Worm (Caenorhabditis elegans) whole organism, early embryonic: Measurements from ENCODE around the gene frpr-10.

Experiments
- ama-1 ChIP-seq: fragments of 150-350 bp; optimal IDR thresholded peaks from 2 replicates; lab custom pipeline; 2014
- flt-1 ChIP-seq: fragments of 200-800 bp; sonication (Bioruptor generic); IDR thresholded peaks from 2 replicates; pipeline ENCODE4 v1.3.6; 2022; ENCODE audit warnings: missing genetic modification characterization, missing compliant biosample characterization
- pes-1 ChIP-seq: fragments of 200-800 bp; sonication (Bioruptor generic); IDR thresholded peaks from 2 replicates; pipeline ENCODE4 v1.3.6; 2022; ENCODE audit warnings: missing genetic modification reagents, missing genetic modification characterization, missing compliant biosample characterization
- tbx-37 ChIP-seq: fragments of 200-800 bp; sonication (Bioruptor generic); conservative IDR thresholded peaks from 2 replicates; pipeline ENCODE4 v1.3.6; 2022; ENCODE audit warnings: missing genetic modification reagents, missing genetic modification characterization, missing compliant biosample characterization

DNA sequence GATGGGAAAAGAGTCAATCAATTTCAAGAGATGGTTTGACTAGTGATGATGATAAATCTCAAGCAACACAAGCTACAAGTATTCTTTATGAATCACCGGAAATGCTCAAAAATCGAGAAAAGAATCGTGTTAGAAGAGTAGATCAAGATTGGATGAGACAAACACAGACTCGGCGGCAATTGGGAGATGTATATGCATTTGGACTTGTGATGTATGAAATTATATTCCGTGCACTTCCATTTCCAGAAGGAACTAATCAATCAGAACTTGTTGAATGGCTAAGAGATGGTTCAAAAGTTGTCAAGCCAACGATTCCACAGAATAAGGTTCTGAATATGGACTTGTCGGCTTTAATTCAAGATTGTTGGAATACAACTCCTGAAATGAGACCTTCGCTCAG is 25.7 kb upstream of the frpr-10 start:
- TF ChIP-seq ama-1 (lab: Kevin White, UChicago) (no peak), flt-1 (GFP tag; lab: Robert Waterston, UW) (no peak), pes-1 (no peak), tbx-37 (GFP tag; lab: Robert Waterston, UW) (no peak)
